Fruit fly (Drosophila melanogaster): ENCODE results near the gene CG4036.
A peak's percentile ranks its signal among the peaks of the same experiment; 100 is the strongest.

The CG4036 gene

DNA sequence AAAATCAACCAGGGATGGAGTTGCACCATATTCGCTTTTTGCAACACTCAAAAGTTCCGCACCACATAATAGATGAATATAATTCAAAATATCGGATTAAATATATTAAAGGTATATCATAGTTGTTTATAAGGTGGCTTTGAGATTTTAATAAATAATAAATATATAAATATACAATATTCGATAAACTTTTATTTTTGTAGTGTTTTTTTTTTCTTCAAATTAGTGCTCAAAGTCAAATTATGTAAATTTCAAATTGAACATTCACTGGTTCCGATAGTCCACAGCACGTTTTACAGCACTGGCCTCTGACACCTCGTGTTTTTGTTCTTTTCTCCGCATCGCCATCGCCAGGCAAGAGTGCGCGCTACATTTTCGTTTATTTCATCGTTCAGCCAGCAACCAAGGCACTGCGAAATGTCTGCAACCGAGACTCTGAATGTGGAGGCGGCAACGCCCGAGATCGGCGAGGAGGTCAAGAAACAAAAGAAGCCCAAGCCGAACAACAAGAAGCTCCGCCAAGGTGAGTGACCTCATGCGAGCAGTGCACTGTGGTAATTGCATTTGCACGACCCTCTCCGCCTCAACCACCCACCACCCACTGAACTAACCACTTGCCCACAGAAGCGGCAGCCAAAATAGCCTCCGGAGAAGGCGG lies 27.3 kb upstream of the CG4036 start, which contains the start of the genes Taf11 and und (continued):
- TF ChIP-seq mirr (GFP tag; optimal IDR thresholded peaks at IDR 0.05) (no peak), NC2α (GFP tag; optimal IDR thresholded peaks at IDR 0.05) (no peak), aop (GFP tag; IDR thresholded peaks at IDR 0.05) (no peak), CG12236 (GFP tag; optimal IDR thresholded peaks at IDR 0.05) (no peak), Spps (tag; optimal IDR thresholded peaks at IDR 0.05) (no peak), CG18476 (GFP tag; optimal IDR thresholded peaks at IDR 0.05) (no peak), vvl (GFP tag; IDR thresholded peaks at IDR 0.05) (peak; percentile 89), Opbp (GFP tag; IDR thresholded peaks at IDR 0.05; ENCODE audit: partially characterized antibody) (0 out of 3 replicates have a peak, but pooled peaks have one; percentile 47), exex (tag; optimal IDR thresholded peaks at IDR 0.05) (peak; percentile 9), CG12299 (tag; optimal IDR thresholded peaks at IDR 0.05) (no peak), gsb (GFP tag; IDR thresholded peaks at IDR 0.05) (no peak), CG32532 (GFP tag; IDR thresholded peaks at IDR 0.05) (peak; percentile 44), D19B (GFP tag; optimal IDR thresholded peaks at IDR 0.05) (no peak), Abd-B (GFP tag; optimal IDR thresholded peaks at IDR 0.05) (peak; percentile 43), phol (tag; optimal IDR thresholded peaks at IDR 0.05) (peak; percentile 64), Hr39 (optimal IDR thresholded peaks at IDR 0.05) (no peak), HLH54F (GFP tag; optimal IDR thresholded peaks at IDR 0.05) (no peak), CG13894 (tag; optimal IDR thresholded peaks at IDR 0.05) (no peak), Myb (GFP tag; optimal IDR thresholded peaks at IDR 0.05) (no peak), tup (GFP tag; optimal IDR thresholded peaks at IDR 0.05) (no peak), tx (GFP tag; optimal IDR thresholded peaks at IDR 0.05) (no peak), CG1602 (GFP tag; optimal IDR thresholded peaks at IDR 0.05) (no peak), CG17568 (GFP tag; optimal IDR thresholded peaks at IDR 0.05) (no peak), Bdp1 (GFP tag; optimal IDR thresholded peaks at IDR 0.05) (no peak), CG10979 (tag; optimal IDR thresholded peaks at IDR 0.05) (peak; percentile 29), CG17186 (GFP tag; optimal IDR thresholded peaks at IDR 0.05) (peak; percentile 19), slp2 (GFP tag; optimal IDR thresholded peaks at IDR 0.05) (no peak), CG11560 (tag; IDR thresholded peaks at IDR 0.05) (no peak), TFAM (GFP tag; optimal IDR thresholded peaks at IDR 0.05) (no peak), Six4 (GFP tag; optimal IDR thresholded peaks at IDR 0.05) (no peak), CG13775 (GFP tag; optimal IDR thresholded peaks at IDR 0.05) (peak; percentile 100), Asciz (GFP tag; optimal IDR thresholded peaks at IDR 0.05) (no peak), CG15011 (GFP tag; optimal IDR thresholded peaks at IDR 0.05) (no peak), fru (optimal IDR thresholded peaks at IDR 0.05) (no peak), pros (GFP tag; optimal IDR thresholded peaks at IDR 0.05) (no peak), croc (GFP tag; conservative IDR thresholded peaks at IDR 0.05) (no peak), CG2129 (GFP tag; IDR thresholded peaks at IDR 0.05; ENCODE audit: partially characterized antibody) (peak; percentile 40; the same call in 1 of the 2 replicates), CG11456 (GFP tag; IDR thresholded peaks at IDR 0.05) (no peak), ara (GFP tag; IDR thresholded peaks at IDR 0.05) (no peak), Dip2 (GFP tag; IDR thresholded peaks at IDR 0.05) (no peak), zfh2 (GFP tag; optimal IDR thresholded peaks at IDR 0.05) (no peak), tio (GFP tag; optimal IDR thresholded peaks at IDR 0.05) (no peak), Fer2 (tag; optimal IDR thresholded peaks at IDR 0.05) (peak; percentile 3), CG6854 (GFP tag; optimal IDR thresholded peaks at IDR 0.05) (no peak), Dip3 (GFP tag; optimal IDR thresholded peaks at IDR 0.05) (no peak), CG12104 (GFP tag; optimal IDR thresholded peaks at IDR 0.05) (no peak), Drgx (GFP tag; IDR thresholded peaks at IDR 0.05) (no peak; the same call in 1 of the 2 replicates), CkIIα-i1 (GFP tag; IDR thresholded peaks at IDR 0.05) (no peak), amos (GFP tag; IDR thresholded peaks at IDR 0.05; ENCODE audit: partially characterized antibody) (peak; percentile 72), H2.0 (GFP tag; IDR thresholded peaks at IDR 0.05) (no peak), dimm (GFP tag; IDR thresholded peaks at IDR 0.05) (no peak)

All from whole organism, embryonic.